Worm (Caenorhabditis elegans): Measurements from ENCODE around the gene C07D10.1.

ce11 chrII:7402625-7403024 is 3.8 kb downstream of the C07D10.1 start, which contains the start of gene nas-7:
- TF ChIP-seq madf-2 (tag; optimal IDR thresholded peaks at IDR 0.05) (no peak), pros-1 (tag; optimal IDR thresholded peaks at IDR 0.05) (no peak), unc-55 (GFP tag; optimal IDR thresholded peaks at IDR 0.05) (no peak), pqm-1 (tag; optimal IDR thresholded peaks at IDR 0.05) (no peak), pha-4 (tag; optimal IDR thresholded peaks at IDR 0.05) (no peak), rnt-1 (tag; optimal IDR thresholded peaks at IDR 0.05) (no peak), ceh-19 (GFP tag; optimal IDR thresholded peaks at IDR 0.05) (no peak), nfya-1 (tag; optimal IDR thresholded peaks at IDR 0.05) (no peak)

Data from whole organism, late embryonic.